Worm (Caenorhabditis elegans) whole organism, midembryonic: ENCODE results near the gene srd-50.

Experiments
- T22C8.4 ChIP-seq: fragments of 200-800 bp; sonication (Bioruptor generic); IDR thresholded peaks from 2 replicates; pipeline ENCODE4 v1.3.6; 2022; ENCODE audit warnings: missing genetic modification characterization, missing compliant biosample characterization
- flt-1 ChIP-seq: fragments of 200-800 bp; sonication (Bioruptor generic); IDR thresholded peaks from 2 replicates; pipeline ENCODE4 v1.3.6; 2022; ENCODE audit warnings: missing genetic modification characterization, missing compliant biosample characterization
- med-1 ChIP-seq: sonication (generic microtip); optimal IDR thresholded peaks from 2 replicates; lab custom pipeline; 2017; ENCODE audit warnings: missing genetic modification characterization, mild to moderate bottlenecking, missing compliant biosample characterization, antibody characterized with exemption, missing genetic modification reagents; ENCODE audit not compliant: insufficient read depth
- ref-1 ChIP-seq: fragments of 200-800 bp; sonication (Bioruptor generic); conservative IDR thresholded peaks from 2 replicates; pipeline ENCODE4 v1.3.6; 2022; ENCODE audit warnings: missing genetic modification reagents, missing genetic modification characterization, missing compliant biosample characterization

DNA sequence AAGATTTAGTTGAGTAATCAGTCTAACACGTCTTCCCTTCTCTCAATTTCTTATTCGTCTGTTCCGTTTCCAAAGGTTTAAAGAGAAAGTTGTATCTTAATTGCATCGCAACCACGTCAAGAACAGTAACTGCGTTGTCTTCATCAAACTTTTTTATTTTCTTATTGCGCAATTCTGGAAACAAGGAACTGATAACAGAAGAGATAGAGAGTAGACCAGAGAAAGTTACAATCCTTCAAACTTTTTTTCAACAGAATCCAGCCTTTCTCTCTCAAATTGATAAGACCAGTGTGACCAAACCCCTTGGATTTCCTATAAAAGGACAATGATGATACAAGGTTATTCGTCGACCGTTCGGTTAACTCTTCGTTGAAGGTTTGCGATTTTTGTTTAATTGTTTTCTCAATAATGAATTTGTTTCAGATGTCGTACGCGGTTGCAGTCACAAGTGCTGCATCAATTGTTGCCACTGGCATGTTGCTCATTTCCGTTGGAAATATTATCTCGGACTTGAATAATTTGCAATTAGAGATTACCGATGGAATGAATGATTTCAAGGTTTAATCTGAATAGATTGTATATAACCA, 12.5 kb downstream of the srd-50 start, which contains the start of gene col-184:
- TF ChIP-seq T22C8.4 (GFP tag; lab: Robert Waterston, UW) (no peak), med-1 (GFP tag; lab: Kevin White, UChicago) (no peak), ref-1 (GFP tag; lab: Robert Waterston, UW) (no peak), flt-1 (GFP tag; lab: Robert Waterston, UW) (no peak)
